Worm (Caenorhabditis elegans) whole organism, L1 larva: ENCODE results near the gene Y108F1.5.

ENCODE experiments used
- elt-3 ChIP-seq, 6 experiments: fragments of 150-350 bp in 1 of 6; sonication (generic microtip); optimal IDR thresholded peaks; 2 replicates each; lab custom pipeline; 2017 to 2018; ENCODE audit warnings: missing biosample characterization in 6 of 6, missing genetic modification characterization in 6 of 6, inconsistent platforms in 1 of 6
- nhr-71 ChIP-seq: sonication (generic microtip); optimal IDR thresholded peaks from 2 replicates; lab custom pipeline; 2016; ENCODE audit warnings: mild to moderate bottlenecking, missing genetic modification characterization, moderate library complexity, missing compliant biosample characterization

DNA sequence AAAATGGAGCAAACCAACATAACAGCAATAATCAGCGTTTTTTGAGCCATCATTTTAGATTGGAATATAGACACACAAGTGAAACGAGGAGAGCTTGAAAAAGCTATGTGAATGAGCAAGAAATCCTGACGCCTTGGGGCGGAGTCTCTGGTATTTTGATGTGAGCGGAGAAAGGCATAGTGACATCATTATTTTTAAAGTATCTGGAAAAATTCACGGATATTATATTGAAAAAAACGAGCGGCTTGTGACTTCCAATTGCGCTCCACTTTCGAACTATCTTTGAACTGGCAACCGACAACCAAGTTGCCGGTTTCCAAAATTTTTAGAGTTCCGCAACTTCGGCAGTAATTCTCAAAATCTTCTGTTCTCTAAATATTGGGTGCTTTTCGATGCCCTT is 37.4 kb upstream of the Y108F1.5 start, which contains the start of gene nlp-64:
- no peak for TF ChIP-seq nhr-71 (tag; lab: Kevin White, UChicago)
- no peak for TF ChIP-seq elt-3 (tag; optimal IDR thresholded peaks at IDR 0.05; lab: Kevin White, UChicago)
